Fruit fly (Drosophila melanogaster) whole organism: ENCODE measurements around the gene CG9581.

Experiments used
- CG8478 ChIP-seq: fragments of >200 bp; optimal IDR thresholded peaks from 2 replicates; lab custom pipeline; 2018; ENCODE audit warnings: inconsistent platforms
- Dll ChIP-seq: fragments of >200 bp; optimal IDR thresholded peaks from 2 replicates; lab custom pipeline; 2017
- EcR ChIP-seq, 2 experiments: fragments of >200 bp; optimal IDR thresholded peaks; 2 replicates each; lab custom pipeline; 2017; ENCODE audit warnings: missing biosample characterization in 2 of 2, missing genetic modification characterization in 2 of 2, missing genetic modification reagents in 2 of 2
- pan ChIP-seq: fragments of >200 bp; optimal IDR thresholded peaks from 2 replicates; lab custom pipeline; 2017
- psq ChIP-seq: fragments of >200 bp; optimal IDR thresholded peaks from 2 replicates; lab custom pipeline; 2017
- usp ChIP-seq: fragments of >200 bp; optimal IDR thresholded peaks from 2 replicates; lab custom pipeline; 2017; ENCODE audit warnings: missing biosample characterization, missing genetic modification characterization, mixed read lengths

DNA sequence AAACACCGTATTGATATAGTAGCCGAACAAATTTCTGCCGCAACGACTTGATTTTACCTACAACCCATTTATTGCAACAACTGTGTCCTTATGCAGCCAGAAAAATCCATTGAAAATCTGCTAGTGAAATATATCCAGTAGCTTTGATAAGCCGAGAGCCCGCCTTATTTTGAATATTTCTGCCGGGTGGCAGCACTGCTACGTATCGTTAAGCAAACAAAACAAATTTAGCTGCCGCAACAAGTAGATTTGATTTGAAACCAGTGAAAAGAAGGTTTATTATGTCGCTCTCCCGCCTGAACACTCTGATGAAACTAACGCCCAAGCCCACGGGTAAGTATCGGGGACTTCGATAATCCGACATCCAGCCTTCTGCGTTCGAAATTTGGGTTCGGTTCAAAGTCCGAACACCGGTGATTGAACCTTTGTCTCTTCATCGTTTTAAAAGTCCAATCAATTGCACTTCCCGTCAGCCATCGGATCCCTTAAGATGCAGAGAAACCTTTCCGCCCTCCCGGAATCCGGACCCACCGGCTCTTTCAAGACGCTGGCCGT is 3.2 kb downstream of the CG9581 start, which contains the start of gene CG9577:
- TF ChIP-seq usp (GFP tag; lab: Kevin White, UChicago): no peak
- TF ChIP-seq pan (lab: Kevin White, UChicago): no peak
- TF ChIP-seq psq (lab: Kevin White, UChicago): no peak
- no peak for TF ChIP-seq CG8478 (lab: Kevin White, UChicago)
- TF ChIP-seq Dll (lab: Kevin White, UChicago): no peak
- TF ChIP-seq EcR (GFP tag; optimal IDR thresholded peaks at IDR 0.05; lab: Kevin White, UChicago): no peak
